Fruit fly (Drosophila melanogaster) whole organism, embryonic: Measurements from ENCODE around the gene Atf3.

ENCODE experiments used
- Ada2b ChIP-seq: fragments of 200-800 bp; sonication (Bioruptor generic); IDR thresholded peaks from 2 replicates; pipeline ENCODE4 v1.3.6; 2022; ENCODE audit warnings: missing biosample characterization, missing genetic modification characterization
- Atf-2 ChIP-seq: fragments of 200-800 bp; sonication (Bioruptor generic); optimal IDR thresholded peaks from 2 replicates; lab custom pipeline; 2016; ENCODE audit warnings: missing biosample characterization, missing genetic modification characterization
- B-H2 ChIP-seq: fragments of 200-800 bp; sonication (Bioruptor generic); optimal IDR thresholded peaks from 2 replicates; lab custom pipeline; 2018; ENCODE audit warnings: missing biosample characterization, mild to moderate bottlenecking, missing genetic modification characterization
- BtbVII ChIP-seq: fragments of 200-800 bp; sonication (Bioruptor generic); optimal IDR thresholded peaks from 3 replicates; lab custom pipeline; 2017; ENCODE audit warnings: missing biosample characterization, mild to moderate bottlenecking, missing genetic modification characterization
- CG10209 ChIP-seq: fragments of 200-800 bp; sonication (Bioruptor generic); optimal IDR thresholded peaks from 3 replicates; lab custom pipeline; 2017; ENCODE audit warnings: missing biosample characterization, mild to moderate bottlenecking, missing genetic modification characterization, missing genetic modification reagents
- CG13296 ChIP-seq: fragments of 200-800 bp; sonication (Bioruptor generic); optimal IDR thresholded peaks from 3 replicates; lab custom pipeline; 2018; ENCODE audit warnings: missing biosample characterization, mild to moderate bottlenecking, missing genetic modification characterization
- CG13894 ChIP-seq: fragments of 200-800 bp; sonication (Bioruptor generic); optimal IDR thresholded peaks from 3 replicates; lab custom pipeline; 2018; ENCODE audit warnings: missing biosample characterization, mild to moderate bottlenecking, missing genetic modification characterization, moderate library complexity
- CG14441 ChIP-seq: fragments of 200-800 bp; sonication (Bioruptor generic); IDR thresholded peaks from 2 replicates; pipeline ENCODE4 v1.3.6; 2022; ENCODE audit warnings: missing biosample characterization, missing genetic modification characterization
- CG1603 ChIP-seq: fragments of 200-800 bp; sonication (Bioruptor generic); optimal IDR thresholded peaks from 2 replicates; lab custom pipeline; 2019; ENCODE audit warnings: missing biosample characterization, mild to moderate bottlenecking, missing genetic modification characterization, moderate library complexity
- CG17912 ChIP-seq: fragments of 200-800 bp; sonication (Bioruptor generic); optimal IDR thresholded peaks from 2 replicates; lab custom pipeline; 2018; ENCODE audit warnings: missing biosample characterization, mild to moderate bottlenecking, missing genetic modification characterization
- CG18011 ChIP-seq: fragments of 200-800 bp; sonication (Bioruptor generic); optimal IDR thresholded peaks from 2 replicates; lab custom pipeline; 2017; ENCODE audit warnings: missing biosample characterization, missing genetic modification characterization, mild to moderate bottlenecking, moderate library complexity, missing genotype
- CG2120 ChIP-seq: fragments of 200-800 bp; sonication (Bioruptor generic); optimal IDR thresholded peaks from 3 replicates; lab custom pipeline; 2016; ENCODE audit warnings: missing biosample characterization, missing genetic modification characterization
- CG30403 ChIP-seq: fragments of 200-800 bp; sonication (Bioruptor generic); optimal IDR thresholded peaks from 3 replicates; lab custom pipeline; 2016; ENCODE audit warnings: missing biosample characterization, missing genetic modification characterization
- CG32532 ChIP-seq: fragments of 200-800 bp; sonication (Bioruptor generic); IDR thresholded peaks from 2 replicates; pipeline ENCODE4 v1.3.6; 2022; ENCODE audit warnings: missing biosample characterization, missing genetic modification characterization
- CG3281 ChIP-seq: fragments of 200-800 bp; sonication (Bioruptor generic); optimal IDR thresholded peaks from 3 replicates; lab custom pipeline; 2017; ENCODE audit warnings: missing biosample characterization, mild to moderate bottlenecking, missing genetic modification characterization
- CG4282 ChIP-seq: fragments of 200-800 bp; sonication (Bioruptor generic); optimal IDR thresholded peaks from 2 replicates; lab custom pipeline; 2016; ENCODE audit warnings: missing biosample characterization, missing genetic modification characterization
- CG43689 ChIP-seq: fragments of 200-800 bp; sonication (Bioruptor generic); IDR thresholded peaks from 2 replicates; pipeline ENCODE4 v1.3.6; 2022; ENCODE audit warnings: missing biosample characterization, missing genetic modification characterization
- CG6254 ChIP-seq: fragments of 200-800 bp; sonication (Bioruptor generic); optimal IDR thresholded peaks from 3 replicates; lab custom pipeline; 2017; ENCODE audit warnings: mild to moderate bottlenecking, missing biosample characterization, missing genetic modification reagents, missing genetic modification characterization
- CG7839 ChIP-seq: fragments of 200-800 bp; sonication (Bioruptor generic); optimal IDR thresholded peaks from 3 replicates; lab custom pipeline; 2018; ENCODE audit warnings: missing biosample characterization, mild to moderate bottlenecking, missing genetic modification characterization, moderate library complexity
- CG9215 ChIP-seq: fragments of 200-800 bp; sonication (Bioruptor generic); IDR thresholded peaks from 2 replicates; pipeline ENCODE4 v1.3.6; 2022; ENCODE audit warnings: missing biosample characterization, missing genetic modification characterization
- Doc2 ChIP-seq: fragments of 200-800 bp; sonication (Bioruptor generic); IDR thresholded peaks from 2 replicates; pipeline ENCODE4 v1.3.6; 2022; ENCODE audit warnings: missing biosample characterization, missing genetic modification characterization
- Dp ChIP-seq: fragments of 200-800 bp; sonication (Bioruptor generic); optimal IDR thresholded peaks from 2 replicates; lab custom pipeline; 2018; ENCODE audit warnings: missing biosample characterization, mild to moderate bottlenecking, missing genetic modification characterization, moderate library complexity
- HHEX ChIP-seq: fragments of 200-800 bp; sonication (Bioruptor generic); optimal IDR thresholded peaks from 3 replicates; lab custom pipeline; 2017; ENCODE audit warnings: missing biosample characterization, mild to moderate bottlenecking, missing genetic modification characterization, missing genetic modification reagents
- Oli ChIP-seq: fragments of 200-800 bp; sonication (Bioruptor generic); optimal IDR thresholded peaks from 2 replicates; lab custom pipeline; 2018; ENCODE audit warnings: missing biosample characterization, mild to moderate bottlenecking, missing genetic modification characterization, moderate library complexity
- Pdp1 ChIP-seq, 2 experiments: fragments of 200-800 bp; sonication (Bioruptor generic); optimal IDR thresholded peaks; 3 replicates each; lab custom pipeline; 2016; ENCODE audit warnings: missing biosample characterization in 2 of 2, missing genetic modification characterization in 2 of 2, mild to moderate bottlenecking in 1 of 2, moderate library complexity in 1 of 2
- Rx ChIP-seq: fragments of 200-800 bp; sonication (Bioruptor generic); IDR thresholded peaks from 2 replicates; pipeline ENCODE4 v1.3.6; 2022; ENCODE audit warnings: missing biosample characterization, missing genetic modification characterization
- Sin3A ChIP-seq: fragments of >200 bp; optimal IDR thresholded peaks from 2 replicates; lab custom pipeline; 2018
- TFAM ChIP-seq: fragments of 200-800 bp; sonication (Bioruptor generic); optimal IDR thresholded peaks from 2 replicates; lab custom pipeline; 2017; ENCODE audit warnings: missing biosample characterization, missing genetic modification characterization, inconsistent platforms
- Xbp1 ChIP-seq: fragments of 200-800 bp; sonication (Bioruptor generic); optimal IDR thresholded peaks from 3 replicates; lab custom pipeline; 2016; ENCODE audit warnings: missing biosample characterization, mild to moderate bottlenecking, missing genetic modification characterization
- bbx ChIP-seq: fragments of 200-800 bp; sonication (Bioruptor generic); IDR thresholded peaks from 2 replicates; pipeline ENCODE4 v1.3.6; 2022; ENCODE audit warnings: missing biosample characterization, missing genetic modification characterization; ENCODE audit not compliant: partially characterized antibody
- bigmax ChIP-seq: fragments of 200-800 bp; sonication (Bioruptor generic); optimal IDR thresholded peaks from 2 replicates; lab custom pipeline; 2018; ENCODE audit warnings: missing biosample characterization, mild to moderate bottlenecking, missing genetic modification characterization
- chif ChIP-seq, 2 experiments: fragments of 200-800 bp; sonication (Bioruptor generic); optimal IDR thresholded peaks; 3 replicates each; lab custom pipeline; 2016; ENCODE audit warnings: missing biosample characterization in 2 of 2, missing genetic modification characterization in 2 of 2
- chm ChIP-seq: fragments of 200-800 bp; sonication (Bioruptor generic); IDR thresholded peaks from 2 replicates; pipeline ENCODE4 v1.3.6; 2022; ENCODE audit warnings: missing biosample characterization, missing genetic modification characterization
- dimm ChIP-seq: fragments of 200-800 bp; sonication (Bioruptor generic); IDR thresholded peaks from 2 replicates; pipeline ENCODE4 v1.3.6; 2022; ENCODE audit warnings: missing biosample characterization, missing genetic modification characterization
- ems ChIP-seq: fragments of 200-800 bp; sonication (Bioruptor generic); optimal IDR thresholded peaks from 3 replicates; lab custom pipeline; 2016; ENCODE audit warnings: missing biosample characterization, missing genetic modification characterization
- fd96Cb ChIP-seq: fragments of 200-800 bp; sonication (Bioruptor generic); optimal IDR thresholded peaks from 2 replicates; lab custom pipeline; 2018; ENCODE audit warnings: missing biosample characterization, mild to moderate bottlenecking, missing genetic modification characterization, moderate library complexity
- gem ChIP-seq: fragments of 200-800 bp; sonication (Bioruptor generic); optimal IDR thresholded peaks from 2 replicates; lab custom pipeline; 2019; ENCODE audit warnings: missing biosample characterization, mild to moderate bottlenecking, missing genetic modification characterization, moderate library complexity
- klu ChIP-seq: fragments of 200-800 bp; sonication (Bioruptor generic); IDR thresholded peaks from 2 replicates; pipeline ENCODE4 v1.3.6; 2022; ENCODE audit warnings: missing biosample characterization, missing genetic modification characterization
- lab ChIP-seq: fragments of 200-800 bp; sonication (Bioruptor generic); optimal IDR thresholded peaks from 3 replicates; lab custom pipeline; 2017; ENCODE audit warnings: missing biosample characterization, missing genetic modification characterization, mild to moderate bottlenecking, moderate library complexity, missing genetic modification reagents
- lbe ChIP-seq: fragments of 200-800 bp; sonication (Bioruptor generic); optimal IDR thresholded peaks from 2 replicates; lab custom pipeline; 2016; ENCODE audit warnings: missing biosample characterization, mild to moderate bottlenecking, missing genetic modification characterization
- otp ChIP-seq: fragments of 200-800 bp; sonication (Bioruptor generic); IDR thresholded peaks from 3 replicates; pipeline ENCODE4, ENCODE4 v1.3.6; 2022; ENCODE audit warnings: missing biosample characterization, missing genetic modification characterization
- peb ChIP-seq: fragments of 200-800 bp; sonication (Bioruptor generic); IDR thresholded peaks from 2 replicates; pipeline ENCODE4 v1.3.6; 2022; ENCODE audit warnings: missing biosample characterization, missing genetic modification characterization
- phol ChIP-seq: fragments of 200-800 bp; sonication (Bioruptor generic); optimal IDR thresholded peaks from 3 replicates; lab custom pipeline; 2018; ENCODE audit warnings: missing biosample characterization, mild to moderate bottlenecking, missing genetic modification characterization, moderate library complexity
- prd ChIP-seq, 3 experiments: fragments of >200 bp in 2 of 3; fragments of 200-800 bp in 1 of 3; sonication (Bioruptor generic) in 1 of 3; optimal IDR thresholded peaks in 2 of 3; IDR thresholded peaks in 1 of 3; 2 replicates in 2 of 3; 3 replicates in 1 of 3; pipeline versions ENCODE4 v1.3.6 to Lab custom; 2017 to 2022; ENCODE audit warnings: missing biosample characterization in 1 of 3, missing genetic modification characterization in 1 of 3
- seq ChIP-seq: fragments of 200-800 bp; sonication (Bioruptor generic); IDR thresholded peaks from 2 replicates; pipeline ENCODE4 v1.3.6; 2022; ENCODE audit warnings: missing biosample characterization, missing genetic modification characterization
- stwl ChIP-seq: fragments of 200-800 bp; sonication (Bioruptor generic); optimal IDR thresholded peaks from 3 replicates; lab custom pipeline; 2018; ENCODE audit warnings: missing biosample characterization, mild to moderate bottlenecking, missing genetic modification characterization, moderate library complexity
- twi ChIP-seq: fragments of 200-800 bp; optimal IDR thresholded peaks from 2 replicates; lab custom pipeline; 2019; ENCODE audit warnings: missing biosample characterization, mild to moderate bottlenecking, missing genetic modification characterization, moderate library complexity
- unpg ChIP-seq: fragments of 200-800 bp; sonication (Bioruptor generic); optimal IDR thresholded peaks from 3 replicates; lab custom pipeline; 2018; ENCODE audit warnings: missing biosample characterization, mild to moderate bottlenecking, missing genetic modification characterization, moderate library complexity

Atf3 gene

dm6 chrX:1270655-1271054, 4.4 kb downstream of the Atf3 start (continued):
- peak; percentile 13 for TF ChIP-seq twi (tag; lab: Kevin White, UChicago)
- TF ChIP-seq CG13894 (tag; lab: Kevin White, UChicago): no peak
- TF ChIP-seq Ada2b (GFP tag; lab: Robert Waterston, UW): no peak
- TF ChIP-seq TFAM: no peak
- no peak for TF ChIP-seq peb (GFP tag; lab: Robert Waterston, UW)
- TF ChIP-seq lab (GFP tag; lab: Kevin White, UChicago): peak; percentile 69
- no peak for TF ChIP-seq lbe (GFP tag; lab: Kevin White, UChicago)
- 0 out of 3 replicates have a peak, but pooled peaks have one; percentile 21 for TF ChIP-seq otp
- TF ChIP-seq Xbp1 (GFP tag; lab: Kevin White, UChicago): peak; percentile 4
- TF ChIP-seq CG18011 (GFP tag; lab: Kevin White, UChicago): no peak
- TF ChIP-seq Pdp1 (GFP tag; optimal IDR thresholded peaks at IDR 0.05; lab: Kevin White, UChicago): peak; percentile 11 to 14
- TF ChIP-seq CG17912 (GFP tag; lab: Kevin White, UChicago): no peak
- TF ChIP-seq CG4282 (GFP tag; lab: Kevin White, UChicago): no peak
- peak; percentile 33 for TF ChIP-seq CG10209
- no peak for TF ChIP-seq Sin3A (lab: Kevin White, UChicago)
- TF ChIP-seq Atf-2 (GFP tag; lab: Kevin White, UChicago): no peak
- TF ChIP-seq phol: peak; percentile 26
- peak; percentile 62 for TF ChIP-seq BtbVII
- no peak for TF ChIP-seq klu (GFP tag; lab: Robert Waterston, UW)
- TF ChIP-seq B-H2: no peak
- TF ChIP-seq CG9215: peak; percentile 44
- no peak for TF ChIP-seq bbx (GFP tag; lab: Robert Waterston, UW)

DNA sequence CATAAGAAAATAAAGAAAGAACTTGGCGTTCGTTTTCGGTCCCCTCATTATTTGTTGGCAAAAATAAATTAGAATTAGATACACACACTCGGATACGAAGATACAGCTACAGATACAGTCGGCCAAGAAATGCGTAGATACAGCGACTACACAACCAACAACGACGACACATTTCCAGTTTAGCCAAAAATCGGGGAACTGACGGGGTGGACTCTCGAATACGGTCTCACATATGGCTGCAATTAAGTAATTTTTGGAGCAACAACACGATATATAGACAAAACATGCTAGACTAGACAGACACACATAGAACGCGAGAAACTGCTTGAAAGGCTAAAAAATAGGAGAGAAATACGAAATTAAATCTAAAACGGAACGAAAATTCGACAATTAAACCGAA, 4.9 kb downstream of the Atf3 start:
- peak; percentile 98 for TF ChIP-seq CG13894 (tag; lab: Kevin White, UChicago)
- no peak for TF ChIP-seq CG30403 (GFP tag; lab: Kevin White, UChicago)
- no peak for TF ChIP-seq Rx (GFP tag; lab: Robert Waterston, UW)

DNA sequence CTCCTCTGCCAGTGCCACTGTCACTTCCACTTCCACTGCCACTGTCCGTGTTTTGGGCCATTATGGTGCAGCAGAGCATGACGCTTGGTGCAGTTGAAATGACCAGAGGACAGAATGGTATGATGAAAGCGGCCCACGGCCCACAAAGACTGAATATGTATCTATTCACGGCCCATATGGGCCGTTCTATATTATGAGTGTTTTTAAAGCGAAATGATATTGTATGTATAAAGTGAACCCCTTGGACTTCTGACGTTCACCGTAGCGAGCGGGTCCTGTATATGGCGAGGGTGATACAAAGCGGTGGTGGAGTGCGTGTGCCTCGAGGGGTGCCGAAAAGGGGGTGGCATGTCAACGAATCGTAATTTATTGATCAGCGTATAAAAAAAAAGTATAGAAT, 5.4 kb downstream of the Atf3 start:
- TF ChIP-seq Doc2 (GFP tag; lab: Robert Waterston, UW) (no peak), CG13296 (GFP tag; lab: Kevin White, UChicago) (no peak), CG3281 (GFP tag; lab: Kevin White, UChicago) (peak; percentile 7), CG32532 (GFP tag; lab: Robert Waterston, UW) (peak; percentile 21; the same call in 1 of the 2 replicates), CG6254 (GFP tag; lab: Kevin White, UChicago) (no peak), seq (GFP tag; lab: Robert Waterston, UW) (no peak), Oli (tag; lab: Kevin White, UChicago) (peak; percentile 37), unpg (GFP tag; lab: Kevin White, UChicago) (no peak), CG2120 (GFP tag; lab: Kevin White, UChicago) (peak; percentile 31), CG1603 (tag; lab: Kevin White, UChicago) (peak; percentile 18), CG14441 (GFP tag; lab: Robert Waterston, UW) (0 out of 2 replicates have a peak, but pooled peaks have one; percentile 13), fd96Cb (no peak), bigmax (GFP tag; lab: Kevin White, UChicago) (no peak), prd (optimal IDR thresholded peaks at IDR 0.05; lab: Kevin White, UChicago) (no peak), prd (GFP tag; IDR thresholded peaks at IDR 0.05; lab: Robert Waterston, UW) (peak; percentile 8; the same call in 1 of the 3 replicates), CG7839 (tag; lab: Kevin White, UChicago) (peak; percentile 7), dimm (no peak), gem (tag; lab: Kevin White, UChicago) (peak; percentile 20), stwl (no peak), BtbVII (no peak), HHEX (GFP tag; lab: Kevin White, UChicago) (no peak), ems (GFP tag; lab: Kevin White, UChicago) (no peak), chm (GFP tag; lab: Robert Waterston, UW) (no peak), chif (GFP tag; optimal IDR thresholded peaks at IDR 0.05; lab: Kevin White, UChicago) (no peak), Dp (GFP tag; lab: Kevin White, UChicago) (no peak), CG43689 (GFP tag; lab: Robert Waterston, UW) (no peak)
